Fruit fly (Drosophila melanogaster) whole organism, embryonic: ENCODE measurements around the gene mus201.

ENCODE experiments used
- Bgb ChIP-seq: fragments of 200-800 bp; sonication (Bioruptor generic); IDR thresholded peaks from 2 replicates; pipeline ENCODE4 v1.3.6; 2022; ENCODE audit warnings: missing biosample characterization, missing genetic modification characterization; ENCODE audit not compliant: partially characterized antibody
- Blimp-1 ChIP-seq: fragments of 200-800 bp; sonication (Bioruptor generic); optimal IDR thresholded peaks from 3 replicates; lab custom pipeline; 2018; ENCODE audit warnings: missing biosample characterization, missing genetic modification characterization, mild to moderate bottlenecking, moderate library complexity, missing genetic modification reagents
- C15 ChIP-seq: fragments of 200-800 bp; sonication (Bioruptor generic); IDR thresholded peaks from 3 replicates; pipeline ENCODE4 v1.3.6; 2022; ENCODE audit warnings: missing biosample characterization, missing genetic modification characterization
- CG1024 ChIP-seq: fragments of 200-800 bp; sonication (Bioruptor generic); IDR thresholded peaks from 2 replicates; pipeline ENCODE4 v1.3.6; 2022; ENCODE audit warnings: missing biosample characterization, missing genetic modification characterization
- CG10366 ChIP-seq: fragments of 200-800 bp; sonication (Bioruptor generic); IDR thresholded peaks from 2 replicates; pipeline ENCODE4 v1.3.6; 2022; ENCODE audit warnings: missing biosample characterization, missing genetic modification characterization
- CG10565 ChIP-seq: fragments of 200-800 bp; sonication (Bioruptor generic); optimal IDR thresholded peaks from 3 replicates; lab custom pipeline; 2016; ENCODE audit warnings: missing biosample characterization, mild to moderate bottlenecking, missing genetic modification characterization
- CG10654 ChIP-seq: fragments of 200-800 bp; sonication (Bioruptor generic); optimal IDR thresholded peaks from 2 replicates; lab custom pipeline; 2016; ENCODE audit warnings: missing biosample characterization, missing genetic modification characterization
- CG11247 ChIP-seq: fragments of 200-800 bp; sonication (Bioruptor generic); IDR thresholded peaks from 2 replicates; pipeline ENCODE4 v1.3.6; 2022; ENCODE audit warnings: missing biosample characterization, missing genetic modification characterization
- CG11398 ChIP-seq: fragments of 200-800 bp; sonication (Bioruptor generic); optimal IDR thresholded peaks from 2 replicates; lab custom pipeline; 2016; ENCODE audit warnings: missing biosample characterization, missing genetic modification characterization
- CG11456 ChIP-seq: fragments of 200-800 bp; sonication (Bioruptor generic); IDR thresholded peaks from 3 replicates; pipeline ENCODE4 v1.3.6; 2022; ENCODE audit warnings: missing biosample characterization, missing genetic modification characterization
- CG11560 ChIP-seq: fragments of 200-800 bp; sonication (Bioruptor generic); IDR thresholded peaks from 3 replicates; pipeline ENCODE4 v1.3.6; 2022; ENCODE audit warnings: missing biosample characterization, missing genetic modification characterization
- CG12155 ChIP-seq: fragments of 200-800 bp; sonication (Bioruptor generic); optimal IDR thresholded peaks from 3 replicates; lab custom pipeline; 2016; ENCODE audit warnings: missing biosample characterization, missing genetic modification characterization
- CG12942 ChIP-seq: fragments of 200-800 bp; sonication (Bioruptor generic); optimal IDR thresholded peaks from 3 replicates; lab custom pipeline; 2016; ENCODE audit warnings: missing biosample characterization, missing genetic modification characterization
- CG17912 ChIP-seq: fragments of 200-800 bp; sonication (Bioruptor generic); optimal IDR thresholded peaks from 2 replicates; lab custom pipeline; 2018; ENCODE audit warnings: missing biosample characterization, mild to moderate bottlenecking, missing genetic modification characterization
- CG18011 ChIP-seq: fragments of 200-800 bp; sonication (Bioruptor generic); optimal IDR thresholded peaks from 2 replicates; lab custom pipeline; 2017; ENCODE audit warnings: missing biosample characterization, missing genetic modification characterization, mild to moderate bottlenecking, moderate library complexity, missing genotype
- CG2120 ChIP-seq: fragments of 200-800 bp; sonication (Bioruptor generic); optimal IDR thresholded peaks from 3 replicates; lab custom pipeline; 2016; ENCODE audit warnings: missing biosample characterization, missing genetic modification characterization
- CG34224 ChIP-seq: fragments of 200-800 bp; sonication (Bioruptor generic); IDR thresholded peaks from 3 replicates; pipeline ENCODE4 v1.3.6; 2022; ENCODE audit warnings: missing biosample characterization, missing genetic modification characterization; ENCODE audit not compliant: partially characterized antibody
- CG4707 ChIP-seq: fragments of 200-800 bp; sonication (Bioruptor generic); optimal IDR thresholded peaks from 2 replicates; lab custom pipeline; 2018; ENCODE audit warnings: missing biosample characterization, mild to moderate bottlenecking, missing genetic modification characterization, moderate library complexity
- CG7372 ChIP-seq: fragments of 200-800 bp; sonication (Bioruptor generic); IDR thresholded peaks from 2 replicates; pipeline ENCODE4 v1.3.6; 2022; ENCODE audit warnings: missing biosample characterization, missing genetic modification characterization
- CG7928 ChIP-seq: fragments of 200-800 bp; sonication (Bioruptor generic); optimal IDR thresholded peaks from 2 replicates; lab custom pipeline; 2017; ENCODE audit warnings: missing biosample characterization, mild to moderate bottlenecking, missing genetic modification characterization
- CG9932 ChIP-seq: fragments of 200-800 bp; sonication (Bioruptor generic); IDR thresholded peaks from 2 replicates; pipeline ENCODE4 v1.3.6; 2022; ENCODE audit warnings: missing biosample characterization, missing genetic modification characterization
- D19A ChIP-seq: fragments of 200-800 bp; optimal IDR thresholded peaks from 3 replicates; lab custom pipeline; 2019; ENCODE audit warnings: missing biosample characterization, mild to moderate bottlenecking, missing genetic modification characterization, moderate library complexity
- Doc2 ChIP-seq: fragments of 200-800 bp; sonication (Bioruptor generic); IDR thresholded peaks from 2 replicates; pipeline ENCODE4 v1.3.6; 2022; ENCODE audit warnings: missing biosample characterization, missing genetic modification characterization
- Doc3 ChIP-seq: fragments of 200-800 bp; sonication (Bioruptor generic); IDR thresholded peaks from 3 replicates; pipeline ENCODE4 v1.3.6; 2022; ENCODE audit warnings: missing biosample characterization, missing genetic modification characterization; ENCODE audit not compliant: partially characterized antibody
- Drgx ChIP-seq: fragments of 200-800 bp; sonication (Bioruptor generic); IDR thresholded peaks from 2 replicates; pipeline ENCODE4 v1.3.6; 2022; ENCODE audit warnings: missing biosample characterization, missing genetic modification characterization
- Fer3 ChIP-seq: fragments of 200-800 bp; sonication (Bioruptor generic); optimal IDR thresholded peaks from 2 replicates; lab custom pipeline; 2018; ENCODE audit warnings: missing biosample characterization, mild to moderate bottlenecking, missing genetic modification characterization, moderate library complexity
- Gsc ChIP-seq: fragments of 200-800 bp; sonication (Bioruptor generic); IDR thresholded peaks from 2 replicates; pipeline ENCODE4 v1.3.6; 2022; ENCODE audit warnings: missing biosample characterization, missing genetic modification characterization
- H2.0 ChIP-seq: fragments of 200-800 bp; sonication (Bioruptor generic); IDR thresholded peaks from 2 replicates; pipeline ENCODE4 v1.3.6; 2022; ENCODE audit warnings: missing biosample characterization, missing genetic modification characterization
- HLH3B ChIP-seq: fragments of 200-800 bp; sonication (Bioruptor generic); IDR thresholded peaks from 2 replicates; pipeline ENCODE4 v1.3.6; 2022; ENCODE audit warnings: missing biosample characterization, missing genetic modification characterization
- Jarid2 ChIP-seq: fragments of 200-800 bp; sonication (Bioruptor generic); optimal IDR thresholded peaks from 3 replicates; lab custom pipeline; 2017; ENCODE audit warnings: mild to moderate bottlenecking, missing biosample characterization, missing genetic modification reagents, missing genetic modification characterization
- NK7.1 ChIP-seq: fragments of 200-800 bp; sonication (Bioruptor generic); optimal IDR thresholded peaks from 3 replicates; lab custom pipeline; 2016; ENCODE audit warnings: missing biosample characterization, missing genetic modification characterization
- amos ChIP-seq: fragments of 200-800 bp; sonication (Bioruptor generic); IDR thresholded peaks from 2 replicates; pipeline ENCODE4 v1.3.6; 2022; ENCODE audit warnings: missing biosample characterization, missing genetic modification characterization; ENCODE audit not compliant: partially characterized antibody
- ap ChIP-seq: fragments of 200-800 bp; sonication (Bioruptor generic); IDR thresholded peaks from 2 replicates; pipeline ENCODE4 v1.3.6; 2022; ENCODE audit warnings: missing biosample characterization, missing genetic modification characterization
- danr ChIP-seq: fragments of 200-800 bp; sonication (Bioruptor generic); IDR thresholded peaks from 2 replicates; pipeline ENCODE4 v1.3.6; 2022; ENCODE audit warnings: missing biosample characterization, missing genetic modification characterization
- dysf ChIP-seq: fragments of 200-800 bp; sonication (Bioruptor generic); IDR thresholded peaks from 3 replicates; pipeline ENCODE4 v1.3.6; 2022; ENCODE audit warnings: missing biosample characterization, missing genetic modification characterization
- fd102C ChIP-seq: fragments of 200-800 bp; sonication (Bioruptor generic); optimal IDR thresholded peaks from 2 replicates; lab custom pipeline; 2018; ENCODE audit warnings: missing biosample characterization, mild to moderate bottlenecking, missing genetic modification characterization, moderate library complexity
- fd96Cb ChIP-seq: fragments of 200-800 bp; sonication (Bioruptor generic); optimal IDR thresholded peaks from 2 replicates; lab custom pipeline; 2018; ENCODE audit warnings: missing biosample characterization, mild to moderate bottlenecking, missing genetic modification characterization, moderate library complexity
- fru ChIP-seq: fragments of >200 bp; optimal IDR thresholded peaks from 2 replicates; lab custom pipeline; 2017
- grn ChIP-seq: fragments of 200-800 bp; sonication (Bioruptor generic); optimal IDR thresholded peaks from 3 replicates; lab custom pipeline; 2017; ENCODE audit warnings: missing biosample characterization, missing genetic modification characterization
- inv ChIP-seq: fragments of 200-800 bp; sonication (Bioruptor generic); IDR thresholded peaks from 2 replicates; pipeline ENCODE4 v1.3.6; 2022; ENCODE audit warnings: missing biosample characterization, missing genetic modification characterization; ENCODE audit not compliant: partially characterized antibody
- jigr1 ChIP-seq: fragments of 200-800 bp; sonication (Bioruptor generic); IDR thresholded peaks from 3 replicates; pipeline ENCODE4 v1.3.6; 2022; ENCODE audit warnings: missing biosample characterization, missing genetic modification characterization
- kni ChIP-seq: fragments of 200-800 bp; sonication (Bioruptor generic); optimal IDR thresholded peaks from 3 replicates; lab custom pipeline; 2017; ENCODE audit warnings: mild to moderate bottlenecking, missing biosample characterization, missing genetic modification reagents, missing genetic modification characterization
- lov ChIP-seq, 2 experiments: fragments of 200-800 bp in 1 of 2; fragments of >200 bp in 1 of 2; sonication (Bioruptor generic) in 1 of 2; IDR thresholded peaks in 1 of 2; optimal IDR thresholded peaks in 1 of 2; 2 replicates in 1 of 2; 3 replicates in 1 of 2; pipeline versions ENCODE4 v1.3.6 to Lab custom; 2017 to 2022; ENCODE audit warnings: missing biosample characterization in 1 of 2, missing genetic modification characterization in 1 of 2
- pum ChIP-seq: fragments of 200-800 bp; sonication (Bioruptor generic); optimal IDR thresholded peaks from 2 replicates; lab custom pipeline; 2016; ENCODE audit warnings: missing biosample characterization, missing genetic modification characterization
- shn ChIP-seq: fragments of 200-800 bp; sonication (Bioruptor generic); optimal IDR thresholded peaks from 3 replicates; lab custom pipeline; 2016; ENCODE audit warnings: missing biosample characterization, missing genetic modification characterization
- sima ChIP-seq: fragments of 200-800 bp; sonication (Bioruptor generic); optimal IDR thresholded peaks from 2 replicates; lab custom pipeline; 2016; ENCODE audit warnings: missing biosample characterization, missing genetic modification characterization
- so ChIP-seq: fragments of 200-800 bp; sonication (Bioruptor generic); IDR thresholded peaks from 3 replicates; pipeline ENCODE4 v1.3.6; 2022; ENCODE audit warnings: missing biosample characterization, missing genetic modification characterization
- sqz ChIP-seq: fragments of 200-800 bp; sonication (Bioruptor generic); optimal IDR thresholded peaks from 3 replicates; lab custom pipeline; 2018; ENCODE audit warnings: missing biosample characterization, mild to moderate bottlenecking, missing genetic modification characterization
- unpg ChIP-seq: fragments of 200-800 bp; sonication (Bioruptor generic); optimal IDR thresholded peaks from 3 replicates; lab custom pipeline; 2018; ENCODE audit warnings: missing biosample characterization, mild to moderate bottlenecking, missing genetic modification characterization, moderate library complexity
- vfl ChIP-seq: fragments of 200-800 bp; sonication (Bioruptor generic); optimal IDR thresholded peaks from 2 replicates; lab custom pipeline; 2016; ENCODE audit warnings: missing biosample characterization, missing genetic modification characterization

Gene mus201

dm6 chr2L:8464107-8464582 is 26.2 kb downstream of the mus201 start, which contains the start of gene prg (continued):
- TF ChIP-seq Doc3 (peak; percentile 98), amos (GFP tag; lab: Robert Waterston, UW) (peak; percentile 94), CG4707 (GFP tag; lab: Kevin White, UChicago) (peak; percentile 96), Jarid2 (no peak), D19A (tag; lab: Kevin White, UChicago) (peak; percentile 67), vfl (GFP tag; lab: Kevin White, UChicago) (no peak), pum (GFP tag; lab: Kevin White, UChicago) (peak; percentile 54), Drgx (GFP tag; lab: Robert Waterston, UW) (no peak), CG11456 (GFP tag; lab: Robert Waterston, UW) (peak; percentile 72; the same call in 2 of the 3 replicates), grn (GFP tag; lab: Kevin White, UChicago) (no peak), danr (GFP tag; lab: Robert Waterston, UW) (no peak), CG2120 (GFP tag; lab: Kevin White, UChicago) (peak; percentile 83), CG11247 (peak; percentile 47; the same call in 1 of the 2 replicates), CG9932 (peak; percentile 71), CG10366 (peak; percentile 47), ap (GFP tag; lab: Robert Waterston, UW) (peak; percentile 49; the same call in 1 of the 2 replicates), lov (optimal IDR thresholded peaks at IDR 0.05; lab: Kevin White, UChicago) (no peak), lov (GFP tag; IDR thresholded peaks at IDR 0.05; lab: Robert Waterston, UW) (no peak), inv (peak; percentile 90), Gsc (GFP tag; lab: Robert Waterston, UW) (no peak), CG10654 (peak; percentile 36), CG7372 (peak; percentile 28; the same call in 1 of the 2 replicates), fru (no peak), CG1024 (GFP tag; lab: Robert Waterston, UW) (0 out of 2 replicates have a peak, but pooled peaks have one; percentile 18), NK7.1 (GFP tag; lab: Kevin White, UChicago) (peak; percentile 24), sqz (GFP tag; lab: Kevin White, UChicago) (peak; percentile 22), kni (GFP tag; lab: Kevin White, UChicago) (no peak), shn (GFP tag; lab: Kevin White, UChicago) (peak; percentile 31), jigr1 (GFP tag; lab: Robert Waterston, UW) (no peak), dysf (GFP tag; lab: Robert Waterston, UW) (peak; percentile 64; the same call in 2 of the 3 replicates), unpg (GFP tag; lab: Kevin White, UChicago) (peak; percentile 77), CG34224 (peak; percentile 99), CG10565 (no peak), CG12942 (GFP tag; lab: Kevin White, UChicago) (peak; percentile 1), sima (no peak), H2.0 (GFP tag; lab: Robert Waterston, UW) (no peak), Fer3 (tag; lab: Kevin White, UChicago) (peak; percentile 66), CG7928 (GFP tag; lab: Kevin White, UChicago) (peak; percentile 37), so (peak; percentile 63; the same call in 1 of the 3 replicates), Blimp-1 (peak; percentile 62), C15 (no peak), HLH3B (peak; percentile 26; the same call in 1 of the 2 replicates), Doc2 (no peak), CG11398 (GFP tag; lab: Kevin White, UChicago) (peak; percentile 3), CG12155 (peak; percentile 45), CG11560 (no peak), CG17912 (GFP tag; lab: Kevin White, UChicago) (no peak), fd96Cb (tag; lab: Kevin White, UChicago) (peak; percentile 48), fd102C (GFP tag; lab: Kevin White, UChicago) (no peak), Bgb (GFP tag; lab: Robert Waterston, UW) (peak; percentile 98), CG18011 (GFP tag; lab: Kevin White, UChicago) (peak; percentile 38)
